Fruit fly (Drosophila melanogaster) whole organism, embryonic: Measurements from ENCODE around the gene isoQC.

Source experiments
- CG11085 ChIP-seq: fragments of 200-800 bp; sonication (Bioruptor generic); IDR thresholded peaks from 2 replicates; pipeline ENCODE4 v1.3.6; 2022; ENCODE audit warnings: missing biosample characterization, missing genetic modification characterization
- CG32772 ChIP-seq: fragments of 200-800 bp; sonication (Bioruptor generic); IDR thresholded peaks from 2 replicates; pipeline ENCODE4 v1.3.6; 2022; ENCODE audit warnings: missing biosample characterization, missing genetic modification characterization
- CG5245 ChIP-seq: fragments of 200-800 bp; sonication (Bioruptor generic); optimal IDR thresholded peaks from 3 replicates; lab custom pipeline; 2016; ENCODE audit warnings: missing biosample characterization, missing genetic modification characterization
- CG8478 ChIP-seq: fragments of >200 bp; optimal IDR thresholded peaks from 2 replicates; lab custom pipeline; 2018
- Fer1 ChIP-seq: fragments of 200-800 bp; sonication (Bioruptor generic); optimal IDR thresholded peaks from 2 replicates; lab custom pipeline; 2017; ENCODE audit warnings: missing biosample characterization, mild to moderate bottlenecking, missing genetic modification characterization
- HLH3B ChIP-seq: fragments of 200-800 bp; sonication (Bioruptor generic); IDR thresholded peaks from 2 replicates; pipeline ENCODE4 v1.3.6; 2022; ENCODE audit warnings: missing biosample characterization, missing genetic modification characterization
- Hey ChIP-seq: fragments of 200-800 bp; sonication (Bioruptor generic); optimal IDR thresholded peaks from 3 replicates; lab custom pipeline; 2018; ENCODE audit warnings: missing biosample characterization, mild to moderate bottlenecking, missing genetic modification characterization
- Nf-YC ChIP-seq: fragments of 200-800 bp; optimal IDR thresholded peaks from 3 replicates; lab custom pipeline; 2019; ENCODE audit warnings: missing biosample characterization, mild to moderate bottlenecking, missing genetic modification characterization, moderate library complexity
- kay ChIP-seq: fragments of 200-800 bp; sonication (Bioruptor generic); optimal IDR thresholded peaks from 2 replicates; lab custom pipeline; 2016; ENCODE audit warnings: missing biosample characterization, missing genetic modification characterization
- lbe ChIP-seq: fragments of 200-800 bp; sonication (Bioruptor generic); optimal IDR thresholded peaks from 2 replicates; lab custom pipeline; 2016; ENCODE audit warnings: missing biosample characterization, mild to moderate bottlenecking, missing genetic modification characterization
- prd ChIP-seq, 3 experiments: fragments of >200 bp in 2 of 3; fragments of 200-800 bp in 1 of 3; sonication (Bioruptor generic) in 1 of 3; optimal IDR thresholded peaks in 2 of 3; IDR thresholded peaks in 1 of 3; 2 replicates in 2 of 3; 3 replicates in 1 of 3; pipeline versions ENCODE4 v1.3.6 to Lab custom; 2017 to 2022; ENCODE audit warnings: missing biosample characterization in 1 of 3, missing genetic modification characterization in 1 of 3
- unpg ChIP-seq: fragments of 200-800 bp; sonication (Bioruptor generic); optimal IDR thresholded peaks from 3 replicates; lab custom pipeline; 2018; ENCODE audit warnings: missing biosample characterization, mild to moderate bottlenecking, missing genetic modification characterization, moderate library complexity
- zen ChIP-seq: fragments of 200-800 bp; sonication (Bioruptor generic); optimal IDR thresholded peaks from 3 replicates; lab custom pipeline; 2018; ENCODE audit warnings: missing biosample characterization, mild to moderate bottlenecking, missing genetic modification characterization, moderate library complexity

DNA sequence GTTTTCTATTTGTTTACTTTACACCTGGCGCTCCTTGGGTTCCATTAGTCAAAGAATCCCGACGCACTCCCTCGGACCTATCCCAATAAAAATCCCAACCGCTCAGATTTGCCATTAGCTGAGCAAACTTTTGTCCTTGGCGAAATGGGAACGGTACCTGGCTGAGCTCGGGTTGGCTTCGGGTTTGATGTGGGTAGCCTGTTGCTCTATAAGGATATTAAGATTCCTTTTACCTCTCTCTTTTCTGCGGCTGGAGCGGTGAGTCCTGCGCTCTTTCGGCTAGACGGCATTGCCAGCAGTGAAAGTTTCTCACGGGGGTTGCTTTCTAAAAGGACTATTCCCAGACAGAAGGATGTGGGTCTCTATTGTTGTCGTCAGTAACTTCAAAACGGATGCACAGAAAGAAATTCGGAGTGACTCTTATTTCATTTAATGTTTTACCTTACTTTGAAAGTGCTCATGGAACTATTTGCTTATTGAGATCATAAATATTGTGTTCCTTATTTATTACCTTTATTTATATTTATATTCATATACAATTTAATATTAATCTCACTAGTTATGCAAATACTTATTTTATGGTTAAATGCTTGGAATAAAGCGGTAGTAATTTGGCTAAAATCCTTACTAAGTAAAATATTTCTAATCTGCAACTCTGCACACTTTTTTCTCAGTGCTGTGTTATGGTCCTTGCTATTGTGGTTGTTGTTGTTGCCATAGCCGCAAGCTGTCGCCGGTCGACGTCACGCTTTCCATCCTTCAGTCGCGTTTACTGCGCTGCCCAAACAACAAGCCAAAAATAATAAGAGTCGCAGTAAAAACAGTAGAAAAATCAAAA, 32.4 kb upstream of the isoQC start, which contains the start of gene CG5910:
- TF ChIP-seq CG5245 (GFP tag; lab: Kevin White, UChicago), result peak; percentile 62
- TF ChIP-seq CG11085 (GFP tag; lab: Robert Waterston, UW), result peak; percentile 64
- no peak for TF ChIP-seq Hey (tag; lab: Kevin White, UChicago)
- peak; percentile 80 for TF ChIP-seq Nf-YC (tag; lab: Kevin White, UChicago)
- peak; percentile 71 for TF ChIP-seq CG32772 (GFP tag; lab: Robert Waterston, UW)
- peak; percentile 70 for TF ChIP-seq kay
- TF ChIP-seq zen (tag; lab: Kevin White, UChicago), result peak; percentile 84
- TF ChIP-seq HLH3B (GFP tag; lab: Robert Waterston, UW), result peak; percentile 76
- TF ChIP-seq Fer1 (GFP tag; lab: Kevin White, UChicago), result peak; percentile 95
- peak; percentile 11 for TF ChIP-seq lbe
- no peak for TF ChIP-seq prd (optimal IDR thresholded peaks at IDR 0.05; lab: Kevin White, UChicago)
- peak; percentile 82 for TF ChIP-seq prd (GFP tag; IDR thresholded peaks at IDR 0.05; lab: Robert Waterston, UW)
- no peak for TF ChIP-seq CG8478
- TF ChIP-seq unpg (GFP tag; lab: Kevin White, UChicago), result peak; percentile 90
